Worm (Caenorhabditis elegans) whole organism, late embryonic: Measurements from ENCODE around the gene spat-3.
A peak's percentile ranks its signal among the peaks of the same experiment; 100 is the strongest.

Experiments
- C38D4.7 ChIP-seq: fragments of 200-800 bp; sonication (Bioruptor generic); optimal IDR thresholded peaks from 2 replicates; lab custom pipeline; 2018; ENCODE audit warnings: mild to moderate bottlenecking, missing genetic modification characterization, moderate library complexity, missing compliant biosample characterization
- K02D7.2 ChIP-seq: sonication (generic microtip); optimal IDR thresholded peaks from 2 replicates; lab custom pipeline; 2017; ENCODE audit warnings: mild to moderate bottlenecking, missing genetic modification characterization, missing compliant biosample characterization
- K09A11.1 ChIP-seq: sonication (generic microtip); optimal IDR thresholded peaks from 2 replicates; lab custom pipeline; 2017; ENCODE audit warnings: antibody characterized with exemption, mild to moderate bottlenecking, missing genetic modification characterization, missing compliant biosample characterization; ENCODE audit not compliant: insufficient read depth
- ahr-1 ChIP-seq: sonication (generic microtip); optimal IDR thresholded peaks from 2 replicates; lab custom pipeline; 2016; ENCODE audit warnings: missing genetic modification characterization, missing compliant biosample characterization
- ceh-14 ChIP-seq: sonication (generic microtip); optimal IDR thresholded peaks from 2 replicates; lab custom pipeline; 2016; ENCODE audit warnings: missing genotype, missing genetic modification characterization, missing compliant biosample characterization
- ceh-18 ChIP-seq: sonication (generic microtip); optimal IDR thresholded peaks from 2 replicates; lab custom pipeline; 2016; ENCODE audit warnings: missing genetic modification characterization, missing compliant biosample characterization
- ceh-19 ChIP-seq: fragments of 200-800 bp; sonication (Bioruptor generic); optimal IDR thresholded peaks from 2 replicates; lab custom pipeline; 2018; ENCODE audit warnings: mild to moderate bottlenecking, missing genetic modification characterization, missing compliant biosample characterization
- ceh-2 ChIP-seq: sonication (generic microtip); optimal IDR thresholded peaks from 2 replicates; lab custom pipeline; 2016; ENCODE audit warnings: missing genotype, missing genetic modification characterization, missing compliant biosample characterization
- ceh-22 ChIP-seq: sonication (generic microtip); optimal IDR thresholded peaks from 2 replicates; lab custom pipeline; 2017; ENCODE audit warnings: missing biosample characterization, missing genetic modification characterization
- ceh-30 ChIP-seq: fragments of 150-350 bp; optimal IDR thresholded peaks from 2 replicates; lab custom pipeline; 2014; ENCODE audit warnings: missing biosample characterization, missing genetic modification characterization
- ceh-45 ChIP-seq: fragments of 200-800 bp; sonication (Bioruptor generic); IDR thresholded peaks from 2 replicates; pipeline ENCODE4 v1.3.6; 2022; ENCODE audit warnings: missing genetic modification reagents, missing genetic modification characterization, missing compliant biosample characterization
- ceh-6 ChIP-seq: fragments of 200-800 bp; sonication (Bioruptor generic); optimal IDR thresholded peaks from 2 replicates; lab custom pipeline; 2018; ENCODE audit warnings: mild to moderate bottlenecking, missing genetic modification characterization, missing compliant biosample characterization
- ceh-9 ChIP-seq: sonication (generic microtip); optimal IDR thresholded peaks from 2 replicates; lab custom pipeline; 2016; ENCODE audit warnings: mild to moderate bottlenecking, missing genetic modification characterization, inconsistent platforms, missing compliant biosample characterization
- dve-1 ChIP-seq: sonication (generic microtip); optimal IDR thresholded peaks from 2 replicates; lab custom pipeline; 2017; ENCODE audit warnings: antibody characterized with exemption, mild to moderate bottlenecking, missing genetic modification characterization, missing compliant biosample characterization
- elt-2 ChIP-seq: sonication (generic microtip); optimal IDR thresholded peaks from 2 replicates; lab custom pipeline; 2016; ENCODE audit warnings: missing genetic modification reagents, missing genetic modification characterization, missing compliant biosample characterization
- elt-4 ChIP-seq: sonication (generic microtip); optimal IDR thresholded peaks from 2 replicates; lab custom pipeline; 2016; ENCODE audit warnings: missing genetic modification characterization, missing compliant biosample characterization
- eyg-1 ChIP-seq: sonication (generic microtip); optimal IDR thresholded peaks from 2 replicates; lab custom pipeline; 2016; ENCODE audit warnings: missing genotype, missing genetic modification characterization, missing compliant biosample characterization
- fax-1 ChIP-seq: sonication (generic microtip); optimal IDR thresholded peaks from 2 replicates; lab custom pipeline; 2016; ENCODE audit warnings: missing genotype, missing genetic modification characterization, missing compliant biosample characterization
- fkh-10 ChIP-seq: fragments of 150-350 bp; optimal IDR thresholded peaks from 2 replicates; lab custom pipeline; 2014; ENCODE audit warnings: missing biosample characterization, missing genetic modification reagents, missing genetic modification characterization
- fkh-6 ChIP-seq: sonication (generic microtip); optimal IDR thresholded peaks from 2 replicates; lab custom pipeline; 2016; ENCODE audit warnings: missing genetic modification characterization, missing compliant biosample characterization
- gmeb-2 ChIP-seq: sonication (generic microtip); optimal IDR thresholded peaks from 2 replicates; lab custom pipeline; 2016; ENCODE audit warnings: missing genetic modification characterization, inconsistent platforms, missing compliant biosample characterization
- hlh-15 ChIP-seq: sonication (generic microtip); optimal IDR thresholded peaks from 2 replicates; lab custom pipeline; 2016; ENCODE audit warnings: missing genetic modification characterization, missing compliant biosample characterization
- hlh-30 ChIP-seq: sonication (generic microtip); optimal IDR thresholded peaks from 2 replicates; lab custom pipeline; 2017; ENCODE audit warnings: antibody characterized with exemption, missing genetic modification characterization, missing compliant biosample characterization; ENCODE audit not compliant: insufficient read depth
- hlh-6 ChIP-seq: sonication (generic microtip); optimal IDR thresholded peaks from 2 replicates; lab custom pipeline; 2016; ENCODE audit warnings: missing genotype, missing genetic modification characterization, missing compliant biosample characterization
- mec-3 ChIP-seq: sonication (generic microtip); optimal IDR thresholded peaks from 2 replicates; lab custom pipeline; 2016; ENCODE audit warnings: borderline replicate concordance, missing genetic modification characterization, missing compliant biosample characterization
- nfya-1 ChIP-seq: sonication (generic microtip); optimal IDR thresholded peaks from 2 replicates; lab custom pipeline; 2017; ENCODE audit warnings: missing genetic modification characterization, mild to moderate bottlenecking, missing compliant biosample characterization, antibody characterized with exemption, moderate library complexity
- nhr-232 ChIP-seq: sonication (generic microtip); optimal IDR thresholded peaks from 2 replicates; lab custom pipeline; 2016; ENCODE audit warnings: missing genetic modification characterization, missing compliant biosample characterization
- odd-2 ChIP-seq: sonication (generic microtip); optimal IDR thresholded peaks from 2 replicates; lab custom pipeline; 2017; ENCODE audit warnings: antibody characterized with exemption, mild to moderate bottlenecking, missing genetic modification characterization, missing compliant biosample characterization
- pax-1 ChIP-seq: fragments of 150-350 bp; optimal IDR thresholded peaks from 2 replicates; lab custom pipeline; 2014; ENCODE audit warnings: missing biosample characterization, missing genetic modification characterization
- pha-2 ChIP-seq: sonication (generic microtip); optimal IDR thresholded peaks from 2 replicates; lab custom pipeline; 2017; ENCODE audit warnings: mild to moderate bottlenecking, missing genetic modification characterization, missing compliant biosample characterization
- pha-4 ChIP-seq: fragments of 150-350 bp; optimal IDR thresholded peaks from 2 replicates; lab custom pipeline; 2018; ENCODE audit warnings: missing biosample characterization, missing genetic modification reagents, missing genetic modification characterization
- sox-2 ChIP-seq: fragments of 200-800 bp; sonication (Bioruptor generic); IDR thresholded peaks from 2 replicates; pipeline ENCODE4 v1.3.6; 2022; ENCODE audit warnings: missing genetic modification reagents, missing genetic modification characterization, missing compliant biosample characterization
- sox-4 ChIP-seq: sonication (generic microtip); optimal IDR thresholded peaks from 2 replicates; lab custom pipeline; 2017; ENCODE audit warnings: mild to moderate bottlenecking, missing genetic modification characterization, inconsistent platforms, missing compliant biosample characterization
- tbx-2 ChIP-seq: sonication (generic microtip); optimal IDR thresholded peaks from 2 replicates; lab custom pipeline; 2016; ENCODE audit warnings: missing genetic modification characterization, missing compliant biosample characterization
- ttx-3 ChIP-seq: sonication (generic microtip); optimal IDR thresholded peaks from 2 replicates; lab custom pipeline; 2016; ENCODE audit warnings: missing genetic modification reagents, missing genetic modification characterization, missing compliant biosample characterization
- unc-42 ChIP-seq: sonication (generic microtip); optimal IDR thresholded peaks from 2 replicates; lab custom pipeline; 2016; ENCODE audit warnings: missing genotype, missing genetic modification characterization, missing compliant biosample characterization
- unc-55 ChIP-seq: sonication (generic microtip); optimal IDR thresholded peaks from 2 replicates; lab custom pipeline; 2017; ENCODE audit warnings: missing biosample characterization, missing genetic modification reagents, missing genetic modification characterization
- unc-86 ChIP-seq: sonication (generic microtip); optimal IDR thresholded peaks from 2 replicates; lab custom pipeline; 2016; ENCODE audit warnings: missing genetic modification characterization, missing compliant biosample characterization
- zip-5 ChIP-seq: sonication (generic microtip); optimal IDR thresholded peaks from 2 replicates; lab custom pipeline; 2016; ENCODE audit warnings: missing genetic modification characterization, missing compliant biosample characterization

The spat-3 gene

ce11 chrX:4592250-4592649, 13.5 kb downstream of the spat-3 start, which contains the start of gene flp-12:
Gene flp-12, minus strand, starts transcription at chrX:4592350.
- TF ChIP-seq ttx-3 (tag; lab: Kevin White, UChicago) (no peak), nhr-232 (no peak), unc-86 (no peak), hlh-30 (tag; lab: Kevin White, UChicago) (no peak), unc-55 (no peak), hlh-15 (tag; lab: Kevin White, UChicago) (no peak), ceh-14 (no peak), tbx-2 (tag; lab: Kevin White, UChicago) (no peak), pha-4 (no peak)

- TF ChIP-seq elt-4 (tag; lab: Kevin White, UChicago), result no peak
- no peak for TF ChIP-seq C38D4.7
- TF ChIP-seq nfya-1 (tag; lab: Kevin White, UChicago), result no peak
- TF ChIP-seq K09A11.1 (tag; lab: Kevin White, UChicago), result no peak
- no peak for TF ChIP-seq pax-1 (tag; lab: Kevin White, UChicago)
- TF ChIP-seq, all 69 proteins: peak for 0
These were observed 17.3 kb downstream of the spat-3 start, which contains the start of gene lnp-1 for ce11 chrX:4588462-4588861. Gene lnp-1, plus strand, starts transcription at chrX:4588762.

DNA sequence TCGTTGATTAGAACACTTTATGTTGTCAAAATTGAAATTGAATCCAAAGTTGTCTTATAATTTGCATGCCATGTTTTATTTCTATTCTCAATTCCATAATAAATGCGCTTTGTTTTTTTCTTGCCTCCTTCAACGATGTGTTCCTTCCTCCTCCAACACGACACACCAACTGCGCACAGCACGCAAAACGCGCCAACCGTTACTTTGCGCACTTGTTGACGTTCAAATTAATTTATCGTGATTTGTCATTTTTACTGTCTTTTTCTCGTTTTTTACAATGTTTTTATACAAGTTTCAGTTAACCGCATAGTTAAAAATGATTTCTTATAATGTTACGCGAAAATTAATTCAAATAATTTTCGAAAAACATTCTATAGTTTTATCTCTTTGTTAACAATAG, 17.8 kb downstream of the spat-3 start:
- TF ChIP-seq elt-2 (tag; lab: Kevin White, UChicago), result peak; percentile 6
- no peak for TF ChIP-seq K09A11.1 (tag; lab: Kevin White, UChicago)
- peak; percentile 61 for TF ChIP-seq unc-42 (tag; lab: Kevin White, UChicago)
- peak; percentile 28 for TF ChIP-seq nfya-1 (tag; lab: Kevin White, UChicago)

DNA sequence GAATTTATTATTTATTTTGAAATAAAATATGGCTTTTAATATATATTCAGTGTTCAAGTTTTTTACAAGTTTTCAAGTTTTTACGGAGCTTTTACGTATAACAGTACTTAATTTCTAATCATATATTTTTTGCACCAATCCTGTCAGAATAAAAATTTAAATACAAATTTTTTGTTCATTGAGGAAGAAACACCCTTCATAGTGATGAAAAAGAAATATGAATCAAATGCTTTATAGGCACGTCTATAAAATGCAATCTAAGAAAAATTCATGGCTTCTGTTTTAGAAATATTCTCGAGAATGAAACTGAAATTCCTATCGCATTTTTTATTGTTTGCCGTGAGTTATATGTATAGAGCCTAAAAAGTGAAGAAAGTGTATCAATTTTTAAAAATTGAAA, 19.1 kb downstream of the spat-3 start, which contains the start of gene C05E11.2:
Gene C05E11.2 (plus strand): TSS at position 301 of the 400 bp plus-strand sequence.
- TF ChIP-seq ceh-9 (tag; lab: Kevin White, UChicago) (no peak), ceh-45 (no peak), nfya-1 (tag; lab: Kevin White, UChicago) (no peak), dve-1 (tag; lab: Kevin White, UChicago) (no peak), odd-2 (tag; lab: Kevin White, UChicago) (no peak), pha-2 (tag; lab: Kevin White, UChicago) (no peak), ceh-22 (tag; lab: Kevin White, UChicago) (no peak), K02D7.2 (tag; lab: Kevin White, UChicago) (no peak), fkh-10 (GFP tag; lab: Kevin White, UChicago) (no peak), ceh-30 (tag; lab: Kevin White, UChicago) (no peak), ceh-19 (GFP tag; lab: Kevin White, UChicago) (no peak), elt-2 (tag; lab: Kevin White, UChicago) (no peak), sox-4 (tag; lab: Kevin White, UChicago) (no peak), gmeb-2 (no peak), hlh-6 (tag; lab: Kevin White, UChicago) (no peak), ttx-3 (tag; lab: Kevin White, UChicago) (no peak), unc-55 (no peak)

DNA sequence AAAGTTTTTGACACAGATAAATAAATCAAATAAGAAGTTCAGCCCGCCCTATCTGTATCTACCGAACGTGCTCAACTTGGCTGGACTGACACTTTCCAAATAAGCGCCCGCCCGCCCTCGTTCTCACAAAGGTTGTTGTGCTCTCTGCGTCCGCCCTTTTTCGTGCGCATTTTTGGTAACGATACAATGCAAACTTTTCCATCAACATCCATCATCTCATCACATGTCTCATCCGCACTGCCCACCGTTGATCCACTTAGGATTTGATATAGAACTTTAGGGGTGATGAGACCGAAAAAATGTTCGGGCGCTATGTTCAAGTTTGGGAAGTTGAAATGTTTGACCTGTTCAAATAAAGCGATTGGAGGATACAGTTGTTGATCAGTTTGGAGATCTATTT, 20.1 kb downstream of the spat-3 start, which contains the start of gene C05E11.7:
Gene C05E11.7 (minus strand): TSS at position 101 of the 400 bp plus-strand sequence.
- TF ChIP-seq mec-3 (tag; lab: Kevin White, UChicago), result no peak
- no peak for TF ChIP-seq ceh-19 (GFP tag; lab: Kevin White, UChicago)
- no peak for TF ChIP-seq fax-1 (tag; lab: Kevin White, UChicago)
- TF ChIP-seq ceh-18 (tag; lab: Kevin White, UChicago), result no peak
- no peak for TF ChIP-seq ceh-45
- TF ChIP-seq pax-1 (tag; lab: Kevin White, UChicago), result no peak
- no peak for TF ChIP-seq sox-2 (GFP tag; lab: Robert Waterston, UW)
- TF ChIP-seq nfya-1 (tag; lab: Kevin White, UChicago), result no peak
- no peak for TF ChIP-seq ceh-6 (GFP tag; lab: Kevin White, UChicago)
- TF ChIP-seq ahr-1 (tag; lab: Kevin White, UChicago), result no peak
- TF ChIP-seq ceh-22 (tag; lab: Kevin White, UChicago), result no peak
- no peak for TF ChIP-seq fkh-6 (tag; lab: Kevin White, UChicago)
- TF ChIP-seq eyg-1 (tag; lab: Kevin White, UChicago), result no peak
- no peak for TF ChIP-seq ceh-2 (tag; lab: Kevin White, UChicago)
- TF ChIP-seq zip-5 (tag; lab: Kevin White, UChicago), result no peak
- no peak for TF ChIP-seq unc-55
